Fruit fly (Drosophila melanogaster) whole organism, embryonic: ENCODE measurements around the gene mRpS7.

Experiments used
- Abd-B ChIP-seq: fragments of 200-800 bp; sonication (Bioruptor generic); optimal IDR thresholded peaks from 2 replicates; lab custom pipeline; 2018; ENCODE audit warnings: missing biosample characterization, mild to moderate bottlenecking, missing genetic modification characterization, moderate library complexity
- BEAF-32 ChIP-seq: fragments of 200-800 bp; sonication (Bioruptor generic); optimal IDR thresholded peaks from 3 replicates; lab custom pipeline; 2017; ENCODE audit warnings: missing biosample characterization, missing genetic modification characterization, mild to moderate bottlenecking, moderate library complexity, missing genetic modification reagents
- Bdp1 ChIP-seq: fragments of 200-800 bp; sonication (Bioruptor generic); optimal IDR thresholded peaks from 3 replicates; lab custom pipeline; 2016; ENCODE audit warnings: missing biosample characterization, missing genetic modification characterization
- CG11560 ChIP-seq: fragments of 200-800 bp; sonication (Bioruptor generic); IDR thresholded peaks from 3 replicates; pipeline ENCODE4 v1.3.6; 2022; ENCODE audit warnings: missing biosample characterization, missing genetic modification characterization
- CG12219 ChIP-seq: fragments of 200-800 bp; sonication (Bioruptor generic); optimal IDR thresholded peaks from 3 replicates; lab custom pipeline; 2018; ENCODE audit warnings: missing biosample characterization, mild to moderate bottlenecking, missing genetic modification characterization
- CG14965 ChIP-seq: fragments of 200-800 bp; sonication (Bioruptor generic); optimal IDR thresholded peaks from 2 replicates; lab custom pipeline; 2016; ENCODE audit warnings: missing biosample characterization, missing genetic modification characterization, borderline replicate concordance
- CG1647 ChIP-seq: fragments of 200-800 bp; sonication (Bioruptor generic); optimal IDR thresholded peaks from 3 replicates; lab custom pipeline; 2016; ENCODE audit warnings: missing biosample characterization, missing genetic modification characterization
- CG17328 ChIP-seq: fragments of 200-800 bp; sonication (Bioruptor generic); IDR thresholded peaks from 2 replicates; pipeline ENCODE4 v1.3.6; 2022; ENCODE audit warnings: missing biosample characterization, missing genetic modification characterization
- CG17385 ChIP-seq: fragments of 200-800 bp; sonication (Bioruptor generic); optimal IDR thresholded peaks from 3 replicates; lab custom pipeline; 2018; ENCODE audit warnings: missing biosample characterization, mild to moderate bottlenecking, missing genetic modification characterization
- CG2678 ChIP-seq: fragments of 200-800 bp; sonication (Bioruptor generic); optimal IDR thresholded peaks from 3 replicates; lab custom pipeline; 2019; ENCODE audit warnings: missing biosample characterization, mild to moderate bottlenecking, missing genetic modification characterization, moderate library complexity
- CG30020 ChIP-seq: fragments of 200-800 bp; optimal IDR thresholded peaks from 2 replicates; lab custom pipeline; 2019; ENCODE audit warnings: missing biosample characterization, mild to moderate bottlenecking, missing genetic modification characterization, moderate library complexity
- CG30403 ChIP-seq: fragments of 200-800 bp; sonication (Bioruptor generic); optimal IDR thresholded peaks from 3 replicates; lab custom pipeline; 2016; ENCODE audit warnings: missing biosample characterization, missing genetic modification characterization
- CG3065 ChIP-seq: fragments of 200-800 bp; sonication (Bioruptor generic); optimal IDR thresholded peaks from 2 replicates; lab custom pipeline; 2016; ENCODE audit warnings: missing biosample characterization, missing genetic modification characterization
- CG31224 ChIP-seq: fragments of 200-800 bp; sonication (Bioruptor generic); IDR thresholded peaks from 2 replicates; pipeline ENCODE4 v1.3.6; 2022; ENCODE audit warnings: missing biosample characterization, missing genetic modification characterization
- CG32532 ChIP-seq: fragments of 200-800 bp; sonication (Bioruptor generic); IDR thresholded peaks from 2 replicates; pipeline ENCODE4 v1.3.6; 2022; ENCODE audit warnings: missing biosample characterization, missing genetic modification characterization
- CG6813 ChIP-seq: fragments of 200-800 bp; sonication (Bioruptor generic); optimal IDR thresholded peaks from 2 replicates; lab custom pipeline; 2017; ENCODE audit warnings: missing biosample characterization, missing genetic modification characterization, mild to moderate bottlenecking, moderate library complexity, missing genetic modification reagents
- CG7271 ChIP-seq: fragments of 200-800 bp; sonication (Bioruptor generic); optimal IDR thresholded peaks from 2 replicates; lab custom pipeline; 2018; ENCODE audit warnings: missing biosample characterization, mild to moderate bottlenecking, missing genetic modification characterization, moderate library complexity
- CG9609 ChIP-seq: fragments of 200-800 bp; sonication (Bioruptor generic); optimal IDR thresholded peaks from 3 replicates; lab custom pipeline; 2016; ENCODE audit warnings: missing biosample characterization, missing genetic modification characterization
- Camta ChIP-seq: fragments of 200-800 bp; sonication (Bioruptor generic); optimal IDR thresholded peaks from 2 replicates; lab custom pipeline; 2016; ENCODE audit warnings: missing biosample characterization, missing genetic modification characterization
- D19B ChIP-seq: fragments of 200-800 bp; sonication (Bioruptor generic); optimal IDR thresholded peaks from 2 replicates; lab custom pipeline; 2017; ENCODE audit warnings: missing biosample characterization, mild to moderate bottlenecking, missing genetic modification characterization
- Doc3 ChIP-seq: fragments of 200-800 bp; sonication (Bioruptor generic); IDR thresholded peaks from 3 replicates; pipeline ENCODE4 v1.3.6; 2022; ENCODE audit warnings: missing biosample characterization, missing genetic modification characterization; ENCODE audit not compliant: partially characterized antibody
- E2f2 ChIP-seq: fragments of 200-800 bp; sonication (Bioruptor generic); IDR thresholded peaks from 2 replicates; pipeline ENCODE4 v1.3.6; 2022; ENCODE audit warnings: missing biosample characterization, missing genetic modification characterization
- MESR4 ChIP-seq: fragments of 200-800 bp; sonication (Bioruptor generic); optimal IDR thresholded peaks from 2 replicates; lab custom pipeline; 2018; ENCODE audit warnings: missing biosample characterization, mild to moderate bottlenecking, missing genetic modification characterization, moderate library complexity
- NFAT ChIP-seq: fragments of 200-800 bp; sonication (Bioruptor generic); IDR thresholded peaks from 2 replicates; pipeline ENCODE4 v1.3.6; 2022; ENCODE audit warnings: missing biosample characterization, missing genetic modification characterization
- Nf-YA ChIP-seq: fragments of 200-800 bp; sonication (Bioruptor generic); IDR thresholded peaks from 2 replicates; pipeline ENCODE4 v1.3.6; 2022; ENCODE audit warnings: missing biosample characterization, missing genetic modification characterization
- Opbp ChIP-seq: fragments of 200-800 bp; sonication (Bioruptor generic); IDR thresholded peaks from 3 replicates; pipeline ENCODE4 v1.3.6; 2022; ENCODE audit warnings: missing biosample characterization, missing genetic modification characterization; ENCODE audit not compliant: partially characterized antibody
- Optix ChIP-seq: fragments of 200-800 bp; sonication (Bioruptor generic); IDR thresholded peaks from 3 replicates; pipeline ENCODE4 v1.3.6; 2022; ENCODE audit warnings: missing biosample characterization, missing genetic modification characterization
- Poxn ChIP-seq: fragments of 200-800 bp; sonication (Bioruptor generic); IDR thresholded peaks from 2 replicates; pipeline ENCODE4 v1.3.6; 2022; ENCODE audit warnings: missing biosample characterization, missing genetic modification characterization
- Rfx ChIP-seq: fragments of 200-800 bp; sonication (Bioruptor generic); IDR thresholded peaks from 2 replicates; pipeline ENCODE4 v1.3.6; 2022; ENCODE audit warnings: missing biosample characterization, missing genetic modification characterization
- Sry-δ ChIP-seq: fragments of 200-800 bp; sonication (Bioruptor generic); optimal IDR thresholded peaks from 2 replicates; lab custom pipeline; 2016; ENCODE audit warnings: missing biosample characterization, missing genetic modification characterization
- Ssrp ChIP-seq: fragments of 200-800 bp; sonication (Bioruptor generic); optimal IDR thresholded peaks from 2 replicates; lab custom pipeline; 2018; ENCODE audit warnings: missing biosample characterization, mild to moderate bottlenecking, missing genetic modification characterization, moderate library complexity
- ci ChIP-seq: fragments of 200-800 bp; sonication (Bioruptor generic); IDR thresholded peaks from 3 replicates; pipeline ENCODE4 v1.3.6; 2022; ENCODE audit warnings: missing biosample characterization, missing genetic modification characterization
- da ChIP-seq: fragments of 200-800 bp; sonication (Bioruptor generic); optimal IDR thresholded peaks from 2 replicates; lab custom pipeline; 2016; ENCODE audit warnings: missing biosample characterization, missing genetic modification characterization
- dmrt99B ChIP-seq: fragments of 200-800 bp; sonication (Bioruptor generic); optimal IDR thresholded peaks from 2 replicates; lab custom pipeline; 2018; ENCODE audit warnings: missing biosample characterization, mild to moderate bottlenecking, missing genetic modification characterization, moderate library complexity
- ewg ChIP-seq: fragments of 200-800 bp; sonication (Bioruptor generic); optimal IDR thresholded peaks from 3 replicates; lab custom pipeline; 2017; ENCODE audit warnings: mild to moderate bottlenecking, missing biosample characterization, missing genetic modification reagents, missing genetic modification characterization
- fd102C ChIP-seq: fragments of 200-800 bp; sonication (Bioruptor generic); optimal IDR thresholded peaks from 2 replicates; lab custom pipeline; 2018; ENCODE audit warnings: missing biosample characterization, mild to moderate bottlenecking, missing genetic modification characterization, moderate library complexity
- lilli ChIP-seq: fragments of 200-800 bp; sonication (Bioruptor generic); optimal IDR thresholded peaks from 3 replicates; lab custom pipeline; 2016; ENCODE audit warnings: missing biosample characterization, missing genetic modification characterization
- mam ChIP-seq: fragments of 200-800 bp; sonication (Bioruptor generic); optimal IDR thresholded peaks from 3 replicates; lab custom pipeline; 2016; ENCODE audit warnings: missing biosample characterization, missing genetic modification characterization
- onecut ChIP-seq: fragments of 200-800 bp; sonication (Bioruptor generic); IDR thresholded peaks from 2 replicates; pipeline ENCODE4 v1.3.6; 2022; ENCODE audit warnings: missing biosample characterization, missing genetic modification characterization
- otp ChIP-seq: fragments of 200-800 bp; sonication (Bioruptor generic); IDR thresholded peaks from 3 replicates; pipeline ENCODE4, ENCODE4 v1.3.6; 2022; ENCODE audit warnings: missing biosample characterization, missing genetic modification characterization
- pfk ChIP-seq: fragments of 200-800 bp; sonication (Bioruptor generic); optimal IDR thresholded peaks from 2 replicates; lab custom pipeline; 2018; ENCODE audit warnings: missing biosample characterization, mild to moderate bottlenecking, missing genetic modification characterization, moderate library complexity
- pzg ChIP-seq: fragments of 200-800 bp; sonication (Bioruptor generic); optimal IDR thresholded peaks from 3 replicates; lab custom pipeline; 2018; ENCODE audit warnings: missing biosample characterization, mild to moderate bottlenecking, missing genetic modification characterization, moderate library complexity
- rib ChIP-seq: fragments of 200-800 bp; sonication (Bioruptor generic); IDR thresholded peaks from 2 replicates; pipeline ENCODE4 v1.3.6; 2022; ENCODE audit warnings: missing biosample characterization, missing genetic modification characterization
- row ChIP-seq: fragments of 200-800 bp; sonication (Bioruptor generic); IDR thresholded peaks from 3 replicates; pipeline ENCODE4 v1.3.6; 2022; ENCODE audit warnings: missing biosample characterization, missing genetic modification characterization
- sens ChIP-seq: fragments of 200-800 bp; sonication (Bioruptor generic); peaks from one replicate; lab custom pipeline; 2016; ENCODE audit warnings: missing biosample characterization, missing genetic modification characterization
- sisA ChIP-seq: fragments of 200-800 bp; sonication (Bioruptor generic); IDR thresholded peaks from 2 replicates; pipeline ENCODE4 v1.3.6; 2022; ENCODE audit warnings: missing biosample characterization, missing genetic modification characterization
- slbo ChIP-seq: fragments of 200-800 bp; sonication (Bioruptor generic); IDR thresholded peaks from 2 replicates; pipeline ENCODE4 v1.3.6; 2022; ENCODE audit warnings: missing biosample characterization, missing genetic modification characterization
- sob ChIP-seq: fragments of 200-800 bp; sonication (Bioruptor generic); IDR thresholded peaks from 2 replicates; pipeline ENCODE4 v1.3.6; 2022; ENCODE audit warnings: missing biosample characterization, missing genetic modification characterization
- unpg ChIP-seq: fragments of 200-800 bp; sonication (Bioruptor generic); optimal IDR thresholded peaks from 3 replicates; lab custom pipeline; 2018; ENCODE audit warnings: missing biosample characterization, mild to moderate bottlenecking, missing genetic modification characterization, moderate library complexity
- wdn ChIP-seq: fragments of 200-800 bp; sonication (Bioruptor generic); IDR thresholded peaks from 2 replicates; pipeline ENCODE4 v1.3.6; 2022; ENCODE audit warnings: missing biosample characterization, missing genetic modification characterization

mRpS7 gene

dm6 chr2L:10372297-10372696 is 14.2 kb upstream of the mRpS7 start (continued):
- no peak for TF ChIP-seq CG31224 (GFP tag; lab: Robert Waterston, UW)
- no peak for TF ChIP-seq sisA (GFP tag; lab: Robert Waterston, UW)
- no peak for TF ChIP-seq CG3065 (GFP tag; lab: Kevin White, UChicago)
- no peak for TF ChIP-seq E2f2 (GFP tag; lab: Robert Waterston, UW)
- TF ChIP-seq CG30403 (GFP tag; lab: Kevin White, UChicago) = no peak
- no peak for TF ChIP-seq otp (GFP tag; lab: Robert Waterston, UW)
- TF ChIP-seq wdn = no peak
- TF ChIP-seq CG6813 (GFP tag; lab: Kevin White, UChicago) = no peak
- TF ChIP-seq Ssrp (tag; lab: Kevin White, UChicago) = no peak
- no peak for TF ChIP-seq Camta (GFP tag; lab: Kevin White, UChicago)
- 0 out of 3 replicates have a peak, but pooled peaks have one; percentile 32 for TF ChIP-seq Doc3 (GFP tag; lab: Robert Waterston, UW)
- no peak for TF ChIP-seq Opbp (GFP tag; lab: Robert Waterston, UW)
- no peak for TF ChIP-seq Nf-YA (GFP tag; lab: Robert Waterston, UW)
- no peak for TF ChIP-seq CG9609 (GFP tag; lab: Kevin White, UChicago)
- TF ChIP-seq CG12219 = no peak
- TF ChIP-seq sob (GFP tag; lab: Robert Waterston, UW) = no peak
- no peak for TF ChIP-seq unpg
- 0 out of 3 replicates have a peak, but pooled peaks have one; percentile 33 for TF ChIP-seq ci
- no peak for TF ChIP-seq rib (GFP tag; lab: Robert Waterston, UW)
- no peak for TF ChIP-seq Abd-B (GFP tag; lab: Kevin White, UChicago)
- peak; percentile 13 for TF ChIP-seq da (GFP tag; lab: Kevin White, UChicago)
- no peak for TF ChIP-seq CG32532 (GFP tag; lab: Robert Waterston, UW)
- 0 out of 3 replicates have a peak, but pooled peaks have one; percentile 35 for TF ChIP-seq CG11560 (tag; lab: Robert Waterston, UW)
- TF ChIP-seq pfk (GFP tag; lab: Kevin White, UChicago) = peak; percentile 86

DNA sequence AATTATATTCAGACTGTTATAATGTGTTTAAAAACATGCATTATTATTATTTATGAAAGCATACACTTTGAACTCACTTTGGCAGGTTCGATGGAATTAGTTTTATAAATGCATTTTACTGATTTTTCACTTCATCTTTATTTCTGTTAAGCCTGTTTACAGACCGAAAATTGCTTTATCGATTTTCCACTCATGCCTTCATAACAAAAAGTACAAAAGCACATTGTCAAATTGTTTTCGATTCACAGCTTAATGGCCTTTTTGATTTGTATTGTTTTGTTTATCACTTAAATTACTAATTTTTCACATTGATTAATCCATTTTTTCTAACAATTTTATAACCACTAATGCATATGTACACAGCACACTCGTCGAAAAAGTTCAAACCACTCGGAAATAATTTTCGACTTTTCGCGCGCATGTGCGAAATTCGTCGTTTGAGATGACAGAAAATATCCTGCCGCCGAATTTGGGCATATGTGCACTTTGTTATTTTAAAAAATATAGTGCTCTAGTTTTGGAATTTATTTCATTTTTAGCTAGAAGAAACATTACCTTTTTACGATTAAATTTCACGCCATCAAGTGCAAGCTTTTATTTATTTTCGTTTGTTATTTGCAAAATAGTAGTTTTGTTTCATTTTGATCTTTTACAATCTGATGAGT is 12.7 kb upstream of the mRpS7 start, which contains the start of gene rho-5:
rho-5 (minus strand) TSS at position 296 of the 665 bp plus-strand sequence.
- TF ChIP-seq Rfx (GFP tag; lab: Robert Waterston, UW) (peak; percentile 45; the same call in 1 of the 2 replicates), BEAF-32 (GFP tag; lab: Kevin White, UChicago) (peak; percentile 8), Poxn (GFP tag; lab: Robert Waterston, UW) (no peak), CG1647 (GFP tag; lab: Kevin White, UChicago) (no peak), CG7271 (tag; lab: Kevin White, UChicago) (no peak), Sry-δ (GFP tag; lab: Kevin White, UChicago) (peak; percentile 40), ewg (GFP tag; lab: Kevin White, UChicago) (peak; percentile 97), MESR4 (GFP tag; lab: Kevin White, UChicago) (peak; percentile 7), CG17328 (GFP tag; lab: Robert Waterston, UW) (0 out of 2 replicates have a peak, but pooled peaks have one; percentile 28), mam (GFP tag; lab: Kevin White, UChicago) (peak; percentile 5), NFAT (GFP tag; lab: Robert Waterston, UW) (no peak), Optix (GFP tag; lab: Robert Waterston, UW) (no peak), CG30020 (tag; lab: Kevin White, UChicago) (peak; percentile 13), CG17385 (GFP tag; lab: Kevin White, UChicago) (no peak), sens (GFP tag; lab: Kevin White, UChicago) (peak; percentile 53), fd102C (GFP tag; lab: Kevin White, UChicago) (no peak), lilli (GFP tag; lab: Kevin White, UChicago) (peak; percentile 15), dmrt99B (tag; lab: Kevin White, UChicago) (no peak), onecut (GFP tag; lab: Robert Waterston, UW) (peak; percentile 93), row (GFP tag; lab: Robert Waterston, UW) (peak; percentile 60), Bdp1 (GFP tag; lab: Kevin White, UChicago) (no peak), slbo (GFP tag; lab: Robert Waterston, UW) (peak; percentile 34; the same call in 1 of the 2 replicates), pzg (peak; percentile 6), CG14965 (GFP tag; lab: Kevin White, UChicago) (no peak), D19B (peak; percentile 65), CG2678 (tag; lab: Kevin White, UChicago) (no peak)
